Fruit fly (Drosophila melanogaster): ENCODE results near the gene CG31103.

DNA sequence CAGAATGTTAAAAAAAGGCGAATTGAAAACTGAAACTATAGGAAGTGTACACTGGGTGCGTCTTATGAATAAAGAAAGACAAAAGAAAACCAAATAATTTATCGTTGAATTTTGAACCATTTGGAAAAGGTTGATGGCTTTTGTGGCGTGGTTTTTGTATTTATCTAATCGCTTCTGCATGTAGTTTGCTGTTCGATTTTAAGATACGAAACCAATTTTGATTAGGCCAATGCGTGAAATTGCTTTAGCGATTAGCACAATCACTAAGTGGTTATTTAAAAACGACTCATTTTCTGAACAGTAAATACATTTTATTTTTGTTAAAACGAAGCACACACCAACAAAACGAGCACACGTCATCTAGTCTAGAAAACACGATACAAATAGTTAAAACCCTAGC lies 41.6 kb downstream of the CG31103 start:
- TF ChIP-seq CG8478 (optimal IDR thresholded peaks at IDR 0.05) (no peak), CTCF (optimal IDR thresholded peaks at IDR 0.05) (no peak)

Data from S2 (cell line).